Fruit fly (Drosophila melanogaster) Kc167 (cell line): Measurements from ENCODE around the gene Dop1R2.

Experiments used
- Myc ChIP-seq: fragments of >200 bp; optimal IDR thresholded peaks from 2 replicates; lab custom pipeline; 2017; ENCODE audit warnings: missing external identifiers
- Sin3A ChIP-seq: fragments of >200 bp; optimal IDR thresholded peaks from 2 replicates; lab custom pipeline; 2018; ENCODE audit warnings: missing external identifiers
- h ChIP-seq: fragments of >200 bp; optimal IDR thresholded peaks from 3 replicates; lab custom pipeline; 2018; ENCODE audit warnings: missing external identifiers
- insv ChIP-seq: fragments of >200 bp; optimal IDR thresholded peaks from 3 replicates; lab custom pipeline; 2018; ENCODE audit warnings: missing external identifiers
- psq ChIP-seq: fragments of >200 bp; optimal IDR thresholded peaks from 2 replicates; lab custom pipeline; 2017; ENCODE audit warnings: missing external identifiers
- ttk ChIP-seq: sonication (Bioruptor generic); optimal IDR thresholded peaks from 2 replicates; lab custom pipeline; 2017; ENCODE audit warnings: missing external identifiers

The Dop1R2 gene

dm6 chr3R:29591481-29592138, 68.2 kb downstream of the Dop1R2 start, which contains the start of gene alph:
TSS of gene alph (plus strand) at chr3R:29591831.
- TF ChIP-seq psq (lab: Kevin White, UChicago) = no peak
- no peak for TF ChIP-seq h
- no peak for TF ChIP-seq Sin3A (lab: Kevin White, UChicago)
- no peak for TF ChIP-seq insv (lab: Kevin White, UChicago)
- no peak for TF ChIP-seq ttk (lab: Kevin White, UChicago)
- no peak for TF ChIP-seq Myc

dm6 chr3R:29590806-29591205, 69.0 kb downstream of the Dop1R2 start, which contains the start of gene CG31041:
TSS of gene CG31041 (minus strand) at chr3R:29590906.
- no peak for TF ChIP-seq Sin3A (lab: Kevin White, UChicago)
- TF ChIP-seq Myc = no peak
- TF ChIP-seq h = no peak
- TF ChIP-seq insv (lab: Kevin White, UChicago) = no peak
- no peak for TF ChIP-seq ttk (lab: Kevin White, UChicago)
- no peak for TF ChIP-seq psq (lab: Kevin White, UChicago)

dm6 chr3R:29589662-29590061, 70.1 kb downstream of the Dop1R2 start, which contains the start of gene CG11470:
TSS of gene CG11470 (minus strand) at chr3R:29589762.
- TF ChIP-seq Myc (no peak), Sin3A (lab: Kevin White, UChicago) (no peak), insv (lab: Kevin White, UChicago) (no peak), h (no peak), ttk (lab: Kevin White, UChicago) (no peak), psq (lab: Kevin White, UChicago) (no peak)

dm6 chr3R:29588004-29588403, 71.8 kb downstream of the Dop1R2 start, which contains the start of gene CG7567:
TSS of gene CG7567 (minus strand) at chr3R:29588104.
- TF ChIP-seq Sin3A (lab: Kevin White, UChicago) (no peak), h (no peak), psq (lab: Kevin White, UChicago) (no peak), Myc (no peak), insv (lab: Kevin White, UChicago) (no peak), ttk (lab: Kevin White, UChicago) (no peak)

dm6 chr3R:29586743-29587142, 73.0 kb downstream of the Dop1R2 start:
- no peak for TF ChIP-seq insv (lab: Kevin White, UChicago)
- no peak for TF ChIP-seq psq (lab: Kevin White, UChicago)
- no peak for TF ChIP-seq Sin3A (lab: Kevin White, UChicago)

dm6 chr3R:29585015-29585701, 74.6 kb downstream of the Dop1R2 start:
- TF ChIP-seq Sin3A (lab: Kevin White, UChicago) (no peak), Myc (no peak), psq (lab: Kevin White, UChicago) (no peak), ttk (lab: Kevin White, UChicago) (no peak), insv (lab: Kevin White, UChicago) (no peak), h (no peak)

dm6 chr3R:29584266-29584665, 75.5 kb downstream of the Dop1R2 start:
- TF ChIP-seq Sin3A (lab: Kevin White, UChicago) = no peak
- TF ChIP-seq insv (lab: Kevin White, UChicago) = no peak
- no peak for TF ChIP-seq h
- no peak for TF ChIP-seq psq (lab: Kevin White, UChicago)
- TF ChIP-seq Myc = no peak
- no peak for TF ChIP-seq ttk (lab: Kevin White, UChicago)

dm6 chr3R:29583299-29583698, 76.5 kb downstream of the Dop1R2 start:
- no peak for TF ChIP-seq psq (lab: Kevin White, UChicago)
- TF ChIP-seq Sin3A (lab: Kevin White, UChicago) = no peak
- no peak for TF ChIP-seq ttk (lab: Kevin White, UChicago)
- no peak for TF ChIP-seq Myc
- TF ChIP-seq insv (lab: Kevin White, UChicago) = no peak
- no peak for TF ChIP-seq h

dm6 chr3R:29581420-29581819, 78.4 kb downstream of the Dop1R2 start:
- TF ChIP-seq insv (lab: Kevin White, UChicago) = no peak
- TF ChIP-seq h = no peak
- TF ChIP-seq ttk (lab: Kevin White, UChicago) = no peak
- no peak for TF ChIP-seq Myc
- no peak for TF ChIP-seq Sin3A (lab: Kevin White, UChicago)
- no peak for TF ChIP-seq psq (lab: Kevin White, UChicago)
